Fruit fly (Drosophila melanogaster) whole organism, embryonic: Measurements from ENCODE around the gene Blimp-1.
A peak's percentile ranks its signal among the peaks of the same experiment; 100 is the strongest.

Source experiments
- Ada2b ChIP-seq: fragments of 200-800 bp; sonication (Bioruptor generic); IDR thresholded peaks from 2 replicates; pipeline ENCODE4 v1.3.6; 2022; ENCODE audit warnings: missing biosample characterization, missing genetic modification characterization
- Asciz ChIP-seq: fragments of 200-800 bp; sonication (Bioruptor generic); optimal IDR thresholded peaks from 2 replicates; lab custom pipeline; 2017; ENCODE audit warnings: missing biosample characterization, mild to moderate bottlenecking, missing genetic modification characterization, missing genetic modification reagents
- BEAF-32 ChIP-seq: fragments of 200-800 bp; sonication (Bioruptor generic); optimal IDR thresholded peaks from 3 replicates; lab custom pipeline; 2017; ENCODE audit warnings: missing biosample characterization, missing genetic modification characterization, mild to moderate bottlenecking, moderate library complexity, missing genetic modification reagents
- CG10959 ChIP-seq: fragments of 200-800 bp; sonication (Bioruptor generic); IDR thresholded peaks from 2 replicates; pipeline ENCODE4 v1.3.6; 2022; ENCODE audit warnings: missing biosample characterization, missing genetic modification characterization
- CG11093 ChIP-seq: fragments of 200-800 bp; sonication (Bioruptor generic); IDR thresholded peaks from 3 replicates; pipeline ENCODE4 v1.3.6; 2022; ENCODE audit warnings: missing biosample characterization, missing genetic modification characterization
- CG11560 ChIP-seq: fragments of 200-800 bp; sonication (Bioruptor generic); IDR thresholded peaks from 3 replicates; pipeline ENCODE4 v1.3.6; 2022; ENCODE audit warnings: missing biosample characterization, missing genetic modification characterization
- CG12155 ChIP-seq: fragments of 200-800 bp; sonication (Bioruptor generic); optimal IDR thresholded peaks from 3 replicates; lab custom pipeline; 2016; ENCODE audit warnings: missing biosample characterization, missing genetic modification characterization
- CG14014 ChIP-seq: fragments of 200-800 bp; sonication (Bioruptor generic); IDR thresholded peaks from 2 replicates; pipeline ENCODE4 v1.3.6; 2022; ENCODE audit warnings: missing biosample characterization, missing genetic modification characterization
- CG14441 ChIP-seq: fragments of 200-800 bp; sonication (Bioruptor generic); IDR thresholded peaks from 2 replicates; pipeline ENCODE4 v1.3.6; 2022; ENCODE audit warnings: missing biosample characterization, missing genetic modification characterization
- CG1603 ChIP-seq: fragments of 200-800 bp; sonication (Bioruptor generic); optimal IDR thresholded peaks from 2 replicates; lab custom pipeline; 2019; ENCODE audit warnings: missing biosample characterization, mild to moderate bottlenecking, missing genetic modification characterization, moderate library complexity
- CG17328 ChIP-seq: fragments of 200-800 bp; sonication (Bioruptor generic); IDR thresholded peaks from 2 replicates; pipeline ENCODE4 v1.3.6; 2022; ENCODE audit warnings: missing biosample characterization, missing genetic modification characterization
- CG17361 ChIP-seq: fragments of 200-800 bp; sonication (Bioruptor generic); IDR thresholded peaks from 3 replicates; pipeline ENCODE4 v1.3.6; 2022; ENCODE audit warnings: missing biosample characterization, missing genetic modification characterization
- CG17385 ChIP-seq: fragments of 200-800 bp; sonication (Bioruptor generic); optimal IDR thresholded peaks from 3 replicates; lab custom pipeline; 2018; ENCODE audit warnings: missing biosample characterization, mild to moderate bottlenecking, missing genetic modification characterization
- CG17612 ChIP-seq: fragments of 200-800 bp; sonication (Bioruptor generic); IDR thresholded peaks from 2 replicates; pipeline ENCODE4 v1.3.6; 2022; ENCODE audit warnings: missing biosample characterization, missing genetic modification characterization
- CG31441 ChIP-seq: fragments of 200-800 bp; sonication (Bioruptor generic); IDR thresholded peaks from 2 replicates; pipeline ENCODE4 v1.3.6; 2022; ENCODE audit warnings: missing biosample characterization, missing genetic modification characterization
- CG3726 ChIP-seq: fragments of 200-800 bp; sonication (Bioruptor generic); IDR thresholded peaks from 3 replicates; pipeline ENCODE4, ENCODE4 v1.3.6; 2022; ENCODE audit warnings: missing biosample characterization, missing genetic modification characterization
- CG7372 ChIP-seq: fragments of 200-800 bp; sonication (Bioruptor generic); IDR thresholded peaks from 2 replicates; pipeline ENCODE4 v1.3.6; 2022; ENCODE audit warnings: missing biosample characterization, missing genetic modification characterization
- CG7963 ChIP-seq: fragments of 200-800 bp; sonication (Bioruptor generic); IDR thresholded peaks from 3 replicates; pipeline ENCODE4 v1.3.6; 2022; ENCODE audit warnings: missing biosample characterization, missing genetic modification characterization; ENCODE audit not compliant: partially characterized antibody
- CG8388 ChIP-seq: fragments of 200-800 bp; sonication (Bioruptor generic); optimal IDR thresholded peaks from 2 replicates; lab custom pipeline; 2019; ENCODE audit warnings: missing biosample characterization, mild to moderate bottlenecking, missing genetic modification characterization, moderate library complexity
- CG9437 ChIP-seq: fragments of 200-800 bp; sonication (Bioruptor generic); optimal IDR thresholded peaks from 2 replicates; lab custom pipeline; 2018; ENCODE audit warnings: missing biosample characterization, mild to moderate bottlenecking, missing genetic modification characterization
- Camta ChIP-seq: fragments of 200-800 bp; sonication (Bioruptor generic); optimal IDR thresholded peaks from 2 replicates; lab custom pipeline; 2016; ENCODE audit warnings: missing biosample characterization, missing genetic modification characterization
- CoRest ChIP-seq: fragments of 200-800 bp; sonication (Bioruptor generic); optimal IDR thresholded peaks from 3 replicates; lab custom pipeline; 2018; ENCODE audit warnings: missing biosample characterization, mild to moderate bottlenecking, missing genetic modification characterization, moderate library complexity
- Drgx ChIP-seq: fragments of 200-800 bp; sonication (Bioruptor generic); IDR thresholded peaks from 2 replicates; pipeline ENCODE4 v1.3.6; 2022; ENCODE audit warnings: missing biosample characterization, missing genetic modification characterization
- Elba2 ChIP-seq: fragments of 200-800 bp; sonication (Bioruptor generic); optimal IDR thresholded peaks from 3 replicates; lab custom pipeline; 2016; ENCODE audit warnings: missing biosample characterization, missing genetic modification characterization
- Ets65A ChIP-seq: fragments of 200-800 bp; sonication (Bioruptor generic); peaks from one replicate; lab custom pipeline; 2016; ENCODE audit warnings: missing biosample characterization, missing genetic modification characterization
- HLH3B ChIP-seq: fragments of 200-800 bp; sonication (Bioruptor generic); IDR thresholded peaks from 2 replicates; pipeline ENCODE4 v1.3.6; 2022; ENCODE audit warnings: missing biosample characterization, missing genetic modification characterization
- Ptx1 ChIP-seq: fragments of 200-800 bp; sonication (Bioruptor generic); IDR thresholded peaks from 2 replicates; pipeline ENCODE4 v1.3.6; 2022; ENCODE audit warnings: missing biosample characterization, missing genetic modification characterization
- Sox102F ChIP-seq: fragments of 200-800 bp; sonication (Bioruptor generic); optimal IDR thresholded peaks from 2 replicates; lab custom pipeline; 2018; ENCODE audit warnings: missing biosample characterization, mild to moderate bottlenecking, missing genetic modification characterization, moderate library complexity
- ab ChIP-seq: fragments of 200-800 bp; sonication (Bioruptor generic); optimal IDR thresholded peaks from 2 replicates; lab custom pipeline; 2016; ENCODE audit warnings: missing biosample characterization, missing genetic modification characterization
- bsh ChIP-seq, 2 experiments: fragments of 200-800 bp; sonication (Bioruptor generic); optimal IDR thresholded peaks; 2 replicates each; lab custom pipeline; 2017 to 2018; ENCODE audit warnings: mild to moderate bottlenecking in 2 of 2, missing biosample characterization in 2 of 2, missing genetic modification characterization in 2 of 2, moderate library complexity in 1 of 2
- cwo ChIP-seq: fragments of 200-800 bp; sonication (Bioruptor generic); optimal IDR thresholded peaks from 3 replicates; lab custom pipeline; 2017; ENCODE audit warnings: missing biosample characterization, missing genetic modification characterization, mild to moderate bottlenecking, moderate library complexity, missing genetic modification reagents
- dmrt99B ChIP-seq: fragments of 200-800 bp; sonication (Bioruptor generic); optimal IDR thresholded peaks from 2 replicates; lab custom pipeline; 2018; ENCODE audit warnings: missing biosample characterization, mild to moderate bottlenecking, missing genetic modification characterization, moderate library complexity
- fu2 ChIP-seq: fragments of 200-800 bp; sonication (Bioruptor generic); optimal IDR thresholded peaks from 2 replicates; lab custom pipeline; 2016; ENCODE audit warnings: missing biosample characterization, missing genetic modification characterization
- insv ChIP-seq, 2 experiments: fragments of 200-800 bp; sonication (Bioruptor generic); optimal IDR thresholded peaks; 3 replicates each; lab custom pipeline; 2016 to 2018; ENCODE audit warnings: missing biosample characterization in 2 of 2, missing genetic modification characterization in 2 of 2
- lbe ChIP-seq: fragments of 200-800 bp; sonication (Bioruptor generic); optimal IDR thresholded peaks from 2 replicates; lab custom pipeline; 2016; ENCODE audit warnings: missing biosample characterization, mild to moderate bottlenecking, missing genetic modification characterization
- lov ChIP-seq, 2 experiments: fragments of 200-800 bp in 1 of 2; fragments of >200 bp in 1 of 2; sonication (Bioruptor generic) in 1 of 2; IDR thresholded peaks in 1 of 2; optimal IDR thresholded peaks in 1 of 2; 2 replicates in 1 of 2; 3 replicates in 1 of 2; pipeline versions ENCODE4 v1.3.6 to Lab custom; 2017 to 2022; ENCODE audit warnings: missing biosample characterization in 1 of 2, missing genetic modification characterization in 1 of 2
- nau ChIP-seq: fragments of 200-800 bp; sonication (Bioruptor generic); optimal IDR thresholded peaks from 3 replicates; lab custom pipeline; 2017; ENCODE audit warnings: missing biosample characterization, mild to moderate bottlenecking, missing genetic modification characterization, missing genetic modification reagents
- otp ChIP-seq: fragments of 200-800 bp; sonication (Bioruptor generic); IDR thresholded peaks from 3 replicates; pipeline ENCODE4, ENCODE4 v1.3.6; 2022; ENCODE audit warnings: missing biosample characterization, missing genetic modification characterization
- phol ChIP-seq: fragments of 200-800 bp; sonication (Bioruptor generic); optimal IDR thresholded peaks from 3 replicates; lab custom pipeline; 2018; ENCODE audit warnings: missing biosample characterization, mild to moderate bottlenecking, missing genetic modification characterization, moderate library complexity
- prd ChIP-seq, 3 experiments: fragments of >200 bp in 2 of 3; fragments of 200-800 bp in 1 of 3; sonication (Bioruptor generic) in 1 of 3; optimal IDR thresholded peaks in 2 of 3; IDR thresholded peaks in 1 of 3; 2 replicates in 2 of 3; 3 replicates in 1 of 3; pipeline versions ENCODE4 v1.3.6 to Lab custom; 2017 to 2022; ENCODE audit warnings: missing biosample characterization in 1 of 3, missing genetic modification characterization in 1 of 3
- row ChIP-seq: fragments of 200-800 bp; sonication (Bioruptor generic); IDR thresholded peaks from 3 replicates; pipeline ENCODE4 v1.3.6; 2022; ENCODE audit warnings: missing biosample characterization, missing genetic modification characterization
- sens-2 ChIP-seq: fragments of 200-800 bp; sonication (Bioruptor generic); IDR thresholded peaks from 2 replicates; pipeline ENCODE4 v1.3.6; 2022; ENCODE audit warnings: missing biosample characterization, missing genetic modification characterization
- stwl ChIP-seq: fragments of 200-800 bp; sonication (Bioruptor generic); optimal IDR thresholded peaks from 3 replicates; lab custom pipeline; 2018; ENCODE audit warnings: missing biosample characterization, mild to moderate bottlenecking, missing genetic modification characterization, moderate library complexity
- ttk ChIP-seq: fragments of 200-800 bp; sonication (Bioruptor generic); IDR thresholded peaks from 2 replicates; pipeline ENCODE4 v2.1.2; 2022; ENCODE audit warnings: missing biosample characterization, missing genetic modification characterization
- unpg ChIP-seq: fragments of 200-800 bp; sonication (Bioruptor generic); optimal IDR thresholded peaks from 3 replicates; lab custom pipeline; 2018; ENCODE audit warnings: missing biosample characterization, mild to moderate bottlenecking, missing genetic modification characterization, moderate library complexity
- zen ChIP-seq: fragments of 200-800 bp; sonication (Bioruptor generic); optimal IDR thresholded peaks from 3 replicates; lab custom pipeline; 2018; ENCODE audit warnings: missing biosample characterization, mild to moderate bottlenecking, missing genetic modification characterization, moderate library complexity
- zen2 ChIP-seq: fragments of 200-800 bp; sonication (Bioruptor generic); IDR thresholded peaks from 3 replicates; pipeline ENCODE4 v1.3.6; 2022; ENCODE audit warnings: missing biosample characterization, missing genetic modification characterization; ENCODE audit not compliant: partially characterized antibody

Blimp-1 gene

DNA sequence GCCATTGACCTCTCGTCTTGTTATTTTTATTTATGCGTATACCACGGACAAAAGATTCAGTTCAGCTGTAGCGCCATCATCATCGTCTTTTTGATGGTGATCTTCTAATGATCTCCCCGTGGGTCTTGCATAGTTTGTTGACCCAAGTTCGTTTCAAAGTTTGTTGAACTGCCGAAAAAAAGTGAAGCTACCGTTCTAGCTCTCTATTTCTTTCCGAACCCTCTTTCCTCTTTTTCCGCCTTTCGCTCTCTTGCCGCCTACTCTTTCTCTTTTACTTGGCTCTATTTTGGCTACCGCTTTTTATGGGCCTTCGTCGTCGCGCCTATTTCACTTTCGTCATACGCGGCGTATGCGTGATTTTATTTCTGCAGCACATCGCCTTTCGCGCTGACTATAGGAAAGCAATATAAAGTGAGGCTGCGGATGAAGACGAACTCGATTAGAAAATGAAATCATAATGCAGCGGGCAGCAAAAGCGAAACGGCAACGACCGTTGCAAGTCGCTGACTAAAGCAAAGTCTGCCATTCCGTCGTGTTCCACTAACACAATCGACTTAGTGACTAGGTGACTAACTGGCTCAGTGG, 21.9 kb upstream of the Blimp-1 start (continued):
- TF ChIP-seq lov (optimal IDR thresholded peaks at IDR 0.05; lab: Kevin White, UChicago) (no peak), lov (GFP tag; IDR thresholded peaks at IDR 0.05; lab: Robert Waterston, UW) (0 out of 3 replicates have a peak, but pooled peaks have one; percentile 29), CG1603 (tag; lab: Kevin White, UChicago) (no peak), CG14014 (GFP tag; lab: Robert Waterston, UW) (no peak), cwo (no peak), zen (no peak), CoRest (tag; lab: Kevin White, UChicago) (no peak), CG9437 (no peak), Elba2 (GFP tag; lab: Kevin White, UChicago) (no peak), Ets65A (GFP tag; lab: Kevin White, UChicago) (peak; percentile 82), fu2 (GFP tag; lab: Kevin White, UChicago) (no peak), unpg (GFP tag; lab: Kevin White, UChicago) (no peak), otp (GFP tag; lab: Robert Waterston, UW) (no peak), zen2 (GFP tag; lab: Robert Waterston, UW) (no peak), nau (GFP tag; lab: Kevin White, UChicago) (no peak), CG11093 (GFP tag; lab: Robert Waterston, UW) (no peak), CG7372 (peak; percentile 76), CG14441 (no peak)

DNA sequence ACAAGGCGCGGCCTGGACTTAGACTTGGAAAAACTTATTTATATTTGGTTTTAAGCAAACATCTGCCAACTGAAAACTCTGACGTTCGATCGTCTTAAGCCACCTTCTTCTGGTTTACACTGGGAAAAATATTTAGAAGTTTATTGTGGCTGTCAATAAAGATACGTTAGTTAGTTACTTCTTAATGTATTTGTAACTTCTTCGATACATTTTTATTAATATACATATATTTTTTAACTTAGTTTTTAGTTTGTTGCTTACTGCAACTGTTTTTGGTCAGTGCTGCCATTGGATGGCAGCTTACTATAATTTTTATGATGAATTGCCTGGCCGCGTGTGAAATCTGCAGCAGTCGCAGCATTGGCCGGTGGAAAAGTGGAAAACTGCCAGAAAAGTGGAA, 21.3 kb upstream of the Blimp-1 start:
- TF ChIP-seq bsh (GFP tag; optimal IDR thresholded peaks at IDR 0.05; lab: Kevin White, UChicago), result peak in 1 of 2 experiments; percentile 61
- no peak for TF ChIP-seq dmrt99B (tag; lab: Kevin White, UChicago)
- TF ChIP-seq Asciz, result peak; percentile 5
- TF ChIP-seq ab (GFP tag; lab: Kevin White, UChicago), result no peak
- peak; percentile 50 for TF ChIP-seq Sox102F (GFP tag; lab: Kevin White, UChicago)
- no peak for TF ChIP-seq CG10959 (GFP tag; lab: Robert Waterston, UW)
- 0 out of 2 replicates have a peak, but pooled peaks have one; percentile 44 for TF ChIP-seq Ada2b (GFP tag; lab: Robert Waterston, UW)
- TF ChIP-seq CG7963 (GFP tag; lab: Robert Waterston, UW), result no peak
- TF ChIP-seq CG12155 (GFP tag; lab: Kevin White, UChicago), result no peak
- no peak for TF ChIP-seq BEAF-32 (GFP tag; lab: Kevin White, UChicago)
- no peak for TF ChIP-seq CG11560 (tag; lab: Robert Waterston, UW)
- peak; percentile 41; the same call in 1 of the 2 replicates for TF ChIP-seq CG17328
- no peak for TF ChIP-seq sens-2
- TF ChIP-seq CG17361 (GFP tag; lab: Robert Waterston, UW), result 0 out of 3 replicates have a peak, but pooled peaks have one; percentile 11
- no peak for TF ChIP-seq Camta (GFP tag; lab: Kevin White, UChicago)
- 0 out of 2 replicates have a peak, but pooled peaks have one; percentile 21 for TF ChIP-seq HLH3B (GFP tag; lab: Robert Waterston, UW)
- 0 out of 2 replicates have a peak, but pooled peaks have one; percentile 26 for TF ChIP-seq CG14441
- TF ChIP-seq lbe (GFP tag; lab: Kevin White, UChicago), result no peak
- TF ChIP-seq stwl (tag; lab: Kevin White, UChicago), result no peak
- TF ChIP-seq Ptx1, result 0 out of 2 replicates have a peak, but pooled peaks have one; percentile 24
- TF ChIP-seq phol (tag; lab: Kevin White, UChicago), result peak; percentile 47
- no peak for TF ChIP-seq CG3726 (GFP tag; lab: Robert Waterston, UW)
- TF ChIP-seq Drgx (GFP tag; lab: Robert Waterston, UW), result 0 out of 2 replicates have a peak, but pooled peaks have one; percentile 20
- TF ChIP-seq ttk, result no peak
- TF ChIP-seq CG17612 (GFP tag; lab: Robert Waterston, UW), result no peak
- no peak for TF ChIP-seq insv (GFP tag; optimal IDR thresholded peaks at IDR 0.05; lab: Kevin White, UChicago)
- no peak for TF ChIP-seq prd (optimal IDR thresholded peaks at IDR 0.05; lab: Kevin White, UChicago)
- peak; percentile 19; the same call in 1 of the 3 replicates for TF ChIP-seq prd (GFP tag; IDR thresholded peaks at IDR 0.05; lab: Robert Waterston, UW)
- TF ChIP-seq row (GFP tag; lab: Robert Waterston, UW), result 0 out of 3 replicates have a peak, but pooled peaks have one; percentile 9
- TF ChIP-seq zen2 (GFP tag; lab: Robert Waterston, UW), result no peak
- peak; percentile 6 for TF ChIP-seq CG17385
- TF ChIP-seq CG31441 (GFP tag; lab: Robert Waterston, UW), result peak; percentile 46; the same call in 1 of the 2 replicates
- peak; percentile 14 for TF ChIP-seq CG8388 (GFP tag; lab: Kevin White, UChicago)
